Worm (Caenorhabditis elegans) whole organism, late embryonic: ENCODE measurements around the gene clec-4.

Experiments used
- C38D4.7 ChIP-seq: fragments of 200-800 bp; sonication (Bioruptor generic); optimal IDR thresholded peaks from 2 replicates; lab custom pipeline; 2018; ENCODE audit warnings: mild to moderate bottlenecking, missing genetic modification characterization, moderate library complexity, missing compliant biosample characterization
- F13H6.1 ChIP-seq: sonication (generic microtip); optimal IDR thresholded peaks from 2 replicates; lab custom pipeline; 2016; ENCODE audit warnings: missing genetic modification characterization, missing compliant biosample characterization
- K09A11.1 ChIP-seq: sonication (generic microtip); optimal IDR thresholded peaks from 2 replicates; lab custom pipeline; 2017; ENCODE audit warnings: antibody characterized with exemption, mild to moderate bottlenecking, missing genetic modification characterization, missing compliant biosample characterization; ENCODE audit not compliant: insufficient read depth
- T23F11.4 ChIP-seq: fragments of 200-800 bp; sonication (Bioruptor generic); optimal IDR thresholded peaks from 2 replicates; lab custom pipeline; 2018; ENCODE audit warnings: mild to moderate bottlenecking, missing genetic modification characterization, missing compliant biosample characterization
- Y22D7AL.16 ChIP-seq: sonication (generic microtip); optimal IDR thresholded peaks from 2 replicates; lab custom pipeline; 2016; ENCODE audit warnings: missing genetic modification characterization, missing compliant biosample characterization
- ahr-1 ChIP-seq: sonication (generic microtip); optimal IDR thresholded peaks from 2 replicates; lab custom pipeline; 2016; ENCODE audit warnings: missing genetic modification characterization, missing compliant biosample characterization
- ceh-2 ChIP-seq: sonication (generic microtip); optimal IDR thresholded peaks from 2 replicates; lab custom pipeline; 2016; ENCODE audit warnings: missing genotype, missing genetic modification characterization, missing compliant biosample characterization
- ceh-22 ChIP-seq: sonication (generic microtip); optimal IDR thresholded peaks from 2 replicates; lab custom pipeline; 2017; ENCODE audit warnings: missing biosample characterization, missing genetic modification characterization
- ceh-24 ChIP-seq: sonication (generic microtip); optimal IDR thresholded peaks from 2 replicates; lab custom pipeline; 2016; ENCODE audit warnings: mild to moderate bottlenecking, missing genetic modification characterization, missing compliant biosample characterization
- ceh-30 ChIP-seq: fragments of 150-350 bp; optimal IDR thresholded peaks from 2 replicates; lab custom pipeline; 2014; ENCODE audit warnings: missing biosample characterization, missing genetic modification characterization
- ceh-45 ChIP-seq: fragments of 200-800 bp; sonication (Bioruptor generic); IDR thresholded peaks from 2 replicates; pipeline ENCODE4 v1.3.6; 2022; ENCODE audit warnings: missing genetic modification reagents, missing genetic modification characterization, missing compliant biosample characterization
- ceh-6 ChIP-seq: fragments of 200-800 bp; sonication (Bioruptor generic); optimal IDR thresholded peaks from 2 replicates; lab custom pipeline; 2018; ENCODE audit warnings: mild to moderate bottlenecking, missing genetic modification characterization, missing compliant biosample characterization
- dmd-4 ChIP-seq: sonication (generic microtip); optimal IDR thresholded peaks from 2 replicates; lab custom pipeline; 2016; ENCODE audit warnings: borderline replicate concordance, missing genetic modification characterization, missing compliant biosample characterization
- dve-1 ChIP-seq: sonication (generic microtip); optimal IDR thresholded peaks from 2 replicates; lab custom pipeline; 2017; ENCODE audit warnings: antibody characterized with exemption, mild to moderate bottlenecking, missing genetic modification characterization, missing compliant biosample characterization
- elt-4 ChIP-seq: sonication (generic microtip); optimal IDR thresholded peaks from 2 replicates; lab custom pipeline; 2016; ENCODE audit warnings: missing genetic modification characterization, missing compliant biosample characterization
- eyg-1 ChIP-seq: sonication (generic microtip); optimal IDR thresholded peaks from 2 replicates; lab custom pipeline; 2016; ENCODE audit warnings: missing genotype, missing genetic modification characterization, missing compliant biosample characterization
- fkh-6 ChIP-seq: sonication (generic microtip); optimal IDR thresholded peaks from 2 replicates; lab custom pipeline; 2016; ENCODE audit warnings: missing genetic modification characterization, missing compliant biosample characterization
- hlh-30 ChIP-seq: sonication (generic microtip); optimal IDR thresholded peaks from 2 replicates; lab custom pipeline; 2017; ENCODE audit warnings: antibody characterized with exemption, missing genetic modification characterization, missing compliant biosample characterization; ENCODE audit not compliant: insufficient read depth
- madf-2 ChIP-seq: sonication (generic microtip); optimal IDR thresholded peaks from 2 replicates; lab custom pipeline; 2017; ENCODE audit warnings: missing genetic modification characterization, missing compliant biosample characterization
- nfya-1 ChIP-seq: sonication (generic microtip); optimal IDR thresholded peaks from 2 replicates; lab custom pipeline; 2017; ENCODE audit warnings: missing genetic modification characterization, mild to moderate bottlenecking, missing compliant biosample characterization, antibody characterized with exemption, moderate library complexity
- npax-4 ChIP-seq: sonication (generic microtip); optimal IDR thresholded peaks from 2 replicates; lab custom pipeline; 2016; ENCODE audit warnings: missing genetic modification characterization, missing compliant biosample characterization
- odd-2 ChIP-seq: sonication (generic microtip); optimal IDR thresholded peaks from 2 replicates; lab custom pipeline; 2017; ENCODE audit warnings: antibody characterized with exemption, mild to moderate bottlenecking, missing genetic modification characterization, missing compliant biosample characterization
- pag-3 ChIP-seq: sonication (generic microtip); optimal IDR thresholded peaks from 2 replicates; lab custom pipeline; 2016; ENCODE audit warnings: missing compliant biosample characterization, missing genetic modification characterization, borderline replicate concordance
- pax-1 ChIP-seq: fragments of 150-350 bp; optimal IDR thresholded peaks from 2 replicates; lab custom pipeline; 2014; ENCODE audit warnings: missing biosample characterization, missing genetic modification characterization
- ref-2 ChIP-seq: sonication (generic microtip); optimal IDR thresholded peaks from 2 replicates; lab custom pipeline; 2016; ENCODE audit warnings: missing genetic modification characterization, missing compliant biosample characterization
- rnt-1 ChIP-seq: sonication (generic microtip); optimal IDR thresholded peaks from 2 replicates; lab custom pipeline; 2016; ENCODE audit warnings: missing genetic modification characterization, missing compliant biosample characterization
- tbx-7 ChIP-seq: sonication (generic microtip); optimal IDR thresholded peaks from 2 replicates; lab custom pipeline; 2016; ENCODE audit warnings: missing genotype, missing genetic modification characterization, missing compliant biosample characterization
- ttx-3 ChIP-seq: sonication (generic microtip); optimal IDR thresholded peaks from 2 replicates; lab custom pipeline; 2016; ENCODE audit warnings: missing genetic modification reagents, missing genetic modification characterization, missing compliant biosample characterization
- unc-3 ChIP-seq, 2 experiments: fragments of 200-800 bp in 1 of 2; sonication (Bioruptor generic) in 1 of 2; sonication (generic microtip) in 1 of 2; conservative IDR thresholded peaks in 1 of 2; optimal IDR thresholded peaks in 1 of 2; 2 replicates each; pipeline versions ENCODE4 v1.3.6 to Lab custom; 2016 to 2022; ENCODE audit warnings: missing compliant biosample characterization in 2 of 2, missing genetic modification characterization in 2 of 2, missing genetic modification reagents in 1 of 2
- zip-5 ChIP-seq: sonication (generic microtip); optimal IDR thresholded peaks from 2 replicates; lab custom pipeline; 2016; ENCODE audit warnings: missing genetic modification characterization, missing compliant biosample characterization

The clec-4 gene

DNA sequence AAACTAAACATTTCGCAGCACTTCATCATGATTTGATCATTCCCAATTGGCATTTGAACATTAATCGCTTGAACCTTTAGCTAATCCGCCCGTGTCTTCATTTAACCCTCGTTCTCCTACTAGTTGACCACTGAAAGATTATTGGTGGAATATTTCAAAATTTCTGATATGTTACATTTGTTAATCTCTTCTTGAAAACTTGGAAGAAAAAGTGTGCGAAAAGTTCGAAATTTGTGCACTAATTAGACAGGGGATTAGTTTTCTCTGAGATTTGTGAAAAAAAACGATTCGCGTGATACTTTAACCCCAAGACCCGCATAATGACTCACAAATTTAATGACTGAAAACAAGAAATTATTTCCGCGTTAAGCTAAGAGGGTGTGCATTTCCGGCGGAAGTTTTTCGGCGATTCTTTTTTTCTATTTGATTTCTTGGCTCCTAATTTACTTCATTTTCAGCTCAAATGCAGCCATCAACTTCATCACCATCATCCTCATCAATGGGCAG, 45.6 kb downstream of the clec-4 start, which contains the start of gene nimk-1:
Gene nimk-1 (plus strand): TSS at position 457 of the 507 bp plus-strand sequence.
- TF ChIP-seq K09A11.1 (tag; lab: Kevin White, UChicago) (no peak), T23F11.4 (GFP tag; lab: Kevin White, UChicago) (no peak), ceh-6 (no peak), hlh-30 (tag; lab: Kevin White, UChicago) (no peak), C38D4.7 (GFP tag; lab: Kevin White, UChicago) (no peak), tbx-7 (tag; lab: Kevin White, UChicago) (no peak), unc-3 (GFP tag; conservative IDR thresholded peaks at IDR 0.05; lab: Robert Waterston, UW) (no peak), unc-3 (tag; optimal IDR thresholded peaks at IDR 0.05; lab: Kevin White, UChicago) (no peak), nfya-1 (tag; lab: Kevin White, UChicago) (no peak), madf-2 (tag; lab: Kevin White, UChicago) (no peak), ttx-3 (tag; lab: Kevin White, UChicago) (no peak), ceh-45 (GFP tag; lab: Robert Waterston, UW) (no peak), dve-1 (no peak), npax-4 (no peak), ref-2 (tag; lab: Kevin White, UChicago) (no peak), ceh-30 (tag; lab: Kevin White, UChicago) (no peak)

DNA sequence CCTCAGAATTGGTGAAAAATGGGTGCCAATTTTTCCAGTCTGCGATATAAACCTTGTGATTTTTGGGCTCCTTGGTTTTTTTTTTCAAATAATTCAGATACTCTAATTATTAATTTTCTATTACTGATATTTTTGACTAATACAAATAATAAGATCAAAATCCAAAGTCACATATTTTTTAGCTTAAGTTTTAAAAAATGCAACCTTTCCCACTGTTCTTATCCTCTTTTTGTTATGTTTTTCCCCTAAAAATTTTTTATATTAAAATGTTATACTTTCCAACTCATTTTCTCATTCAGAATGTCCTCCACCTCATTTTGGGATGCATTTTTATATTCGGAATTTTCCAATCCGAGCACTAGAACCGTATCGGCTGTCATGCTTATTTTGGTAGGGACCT, 50.0 kb downstream of the clec-4 start, which contains the start of gene srx-120:
Gene srx-120 (plus strand): TSS at position 301 of the 400 bp plus-strand sequence.
- no peak for TF ChIP-seq zip-5 (tag; lab: Kevin White, UChicago)
- TF ChIP-seq ceh-2 (tag; lab: Kevin White, UChicago) = no peak
- no peak for TF ChIP-seq dmd-4 (tag; lab: Kevin White, UChicago)
- TF ChIP-seq nfya-1 (tag; lab: Kevin White, UChicago) = no peak
- no peak for TF ChIP-seq F13H6.1 (tag; lab: Kevin White, UChicago)
- no peak for TF ChIP-seq ceh-24 (tag; lab: Kevin White, UChicago)
- no peak for TF ChIP-seq Y22D7AL.16 (tag; lab: Kevin White, UChicago)
- no peak for TF ChIP-seq unc-3 (GFP tag; conservative IDR thresholded peaks at IDR 0.05; lab: Robert Waterston, UW)
- no peak for TF ChIP-seq unc-3 (tag; optimal IDR thresholded peaks at IDR 0.05; lab: Kevin White, UChicago)
- TF ChIP-seq fkh-6 = no peak
- no peak for TF ChIP-seq rnt-1 (tag; lab: Kevin White, UChicago)
- TF ChIP-seq odd-2 (tag; lab: Kevin White, UChicago) = no peak
- no peak for TF ChIP-seq pax-1
- no peak for TF ChIP-seq eyg-1 (tag; lab: Kevin White, UChicago)
- TF ChIP-seq ahr-1 (tag; lab: Kevin White, UChicago) = no peak
- no peak for TF ChIP-seq elt-4 (tag; lab: Kevin White, UChicago)
- TF ChIP-seq ceh-22 = no peak
- TF ChIP-seq ceh-6 = no peak
- TF ChIP-seq ceh-30 (tag; lab: Kevin White, UChicago) = no peak
- no peak for TF ChIP-seq pag-3 (tag; lab: Kevin White, UChicago)
